Comparison of ENCODE assay signal across 1 fruit fly cellular context in the genomic region with DNA sequence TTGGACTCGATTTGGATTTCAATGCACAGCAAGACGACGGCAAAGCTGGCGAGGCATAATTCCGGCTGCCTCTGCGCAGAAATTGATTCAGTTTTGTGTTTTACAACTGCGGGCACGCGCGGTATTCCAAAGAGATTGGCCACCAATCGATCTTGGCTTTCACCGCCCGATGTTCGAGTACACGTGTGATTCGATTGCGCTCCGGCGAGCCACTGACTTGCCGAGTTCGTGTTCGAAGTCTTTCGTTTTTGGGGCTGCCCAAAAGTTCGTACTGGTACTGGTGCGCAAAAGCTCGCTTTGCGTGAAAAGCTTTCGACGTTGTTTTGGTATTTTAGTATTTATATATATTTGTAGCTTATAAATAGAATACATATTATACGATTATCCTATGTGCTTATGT.
TF ChIP-seq lines count a peak whose summit lies in the region.

A gene (minus strand): TSS at position 214 of the 400 bp plus-strand sequence.

TF ChIP-seq in whole organism, embryonic, 481 proteins besides CTCF, POLR2A, EP300 and RAD21 (continued from another document):
- no peak for TF ChIP-seq CG14965 (GFP tag; optimal IDR thresholded peaks at IDR 0.05; lab: Kevin White, UChicago; ENCODE audit: borderline replicate concordance)
- no peak for TF ChIP-seq Sox100B (GFP tag; optimal IDR thresholded peaks at IDR 0.05; lab: Kevin White, UChicago)
- TF ChIP-seq CG4730 (GFP tag; IDR thresholded peaks at IDR 0.05; lab: Robert Waterston, UW) = no peak
- TF ChIP-seq usp (GFP tag; optimal IDR thresholded peaks at IDR 0.05; lab: Kevin White, UChicago) = no peak
- TF ChIP-seq E2f1 (GFP tag; IDR thresholded peaks at IDR 0.05; lab: Robert Waterston, UW) = no peak
- TF ChIP-seq ab (GFP tag; optimal IDR thresholded peaks at IDR 0.05; lab: Kevin White, UChicago) = no peak
- no peak for TF ChIP-seq Mrtf (GFP tag; IDR thresholded peaks at IDR 0.05; lab: Robert Waterston, UW)
- TF ChIP-seq CG9817 (tag; optimal IDR thresholded peaks at IDR 0.05; lab: Kevin White, UChicago) = no peak
- TF ChIP-seq CG11247 (GFP tag; IDR thresholded peaks at IDR 0.05; lab: Robert Waterston, UW) = peak; percentile 53
- TF ChIP-seq CG12155 (GFP tag; optimal IDR thresholded peaks at IDR 0.05; lab: Kevin White, UChicago) = no peak
- TF ChIP-seq eve (GFP tag; optimal IDR thresholded peaks at IDR 0.05; lab: Kevin White, UChicago) = no peak
- no peak for TF ChIP-seq CG6791 (GFP tag; IDR thresholded peaks at IDR 0.05; lab: Robert Waterston, UW; ENCODE audit: partially characterized antibody)
- no peak for TF ChIP-seq CG4404 (GFP tag; IDR thresholded peaks at IDR 0.05; lab: Robert Waterston, UW)
- peak; percentile 53 for TF ChIP-seq Jarid2 (GFP tag; optimal IDR thresholded peaks at IDR 0.05; lab: Kevin White, UChicago)
- no peak for TF ChIP-seq MBD-R2 (GFP tag; IDR thresholded peaks at IDR 0.05; lab: Robert Waterston, UW)
- TF ChIP-seq chinmo (GFP tag; IDR thresholded peaks at IDR 0.05; lab: Robert Waterston, UW; ENCODE audit: partially characterized antibody) = 0 out of 4 replicates have a peak, but pooled peaks have one; percentile 25
